Fruit fly (Drosophila melanogaster) whole organism, prepupa: ENCODE measurements around the gene CG32806.

Source experiments
- Blimp-1 ChIP-seq: fragments of 200-800 bp; sonication (Bioruptor generic); optimal IDR thresholded peaks from 3 replicates; lab custom pipeline; 2017; ENCODE audit warnings: missing biosample characterization, missing genetic modification characterization, mild to moderate bottlenecking, moderate library complexity, missing genetic modification reagents
- CG10631 ChIP-seq: fragments of 200-800 bp; sonication (Bioruptor generic); optimal IDR thresholded peaks from 2 replicates; lab custom pipeline; 2016; ENCODE audit warnings: missing biosample characterization, missing genetic modification characterization
- CG10669 ChIP-seq: fragments of 200-800 bp; sonication (Bioruptor generic); optimal IDR thresholded peaks from 3 replicates; lab custom pipeline; 2018; ENCODE audit warnings: missing biosample characterization, mild to moderate bottlenecking, missing genetic modification characterization, moderate library complexity
- CG11762 ChIP-seq: fragments of 200-800 bp; sonication (Bioruptor generic); optimal IDR thresholded peaks from 3 replicates; lab custom pipeline; 2016; ENCODE audit warnings: missing biosample characterization, missing genetic modification characterization; ENCODE audit not compliant: insufficient read depth
- CG11902 ChIP-seq: fragments of 200-800 bp; sonication (Bioruptor generic); optimal IDR thresholded peaks from 3 replicates; lab custom pipeline; 2016; ENCODE audit warnings: missing biosample characterization, missing genetic modification characterization
- CG15336 ChIP-seq: fragments of 200-800 bp; sonication (Bioruptor generic); IDR thresholded peaks from 2 replicates; pipeline ENCODE4 v1.3.6; 2022; ENCODE audit warnings: missing biosample characterization, missing genetic modification characterization
- CG1621 ChIP-seq: fragments of 200-800 bp; sonication (Bioruptor generic); optimal IDR thresholded peaks from 3 replicates; lab custom pipeline; 2018; ENCODE audit warnings: missing biosample characterization, mild to moderate bottlenecking, missing genetic modification characterization
- CG16779 ChIP-seq: fragments of 200-800 bp; sonication (Bioruptor generic); optimal IDR thresholded peaks from 3 replicates; lab custom pipeline; 2017; ENCODE audit warnings: missing biosample characterization, mild to moderate bottlenecking, missing genetic modification characterization
- CG3032 ChIP-seq: fragments of 200-800 bp; optimal IDR thresholded peaks from 2 replicates; lab custom pipeline; 2019; ENCODE audit warnings: missing biosample characterization, mild to moderate bottlenecking, missing genetic modification characterization, moderate library complexity
- CG32006 ChIP-seq: fragments of 200-800 bp; sonication (Bioruptor generic); optimal IDR thresholded peaks from 3 replicates; lab custom pipeline; 2017; ENCODE audit warnings: missing biosample characterization, mild to moderate bottlenecking, missing genetic modification characterization
- CG3919 ChIP-seq: fragments of 200-800 bp; sonication (Bioruptor generic); optimal IDR thresholded peaks from 3 replicates; lab custom pipeline; 2016; ENCODE audit warnings: missing biosample characterization, missing genetic modification characterization
- CG4318 ChIP-seq: fragments of 200-800 bp; sonication (Bioruptor generic); optimal IDR thresholded peaks from 3 replicates; lab custom pipeline; 2017; ENCODE audit warnings: missing biosample characterization, mild to moderate bottlenecking, missing genetic modification characterization
- CG6276 ChIP-seq: fragments of 200-800 bp; sonication (Bioruptor generic); optimal IDR thresholded peaks from 2 replicates; lab custom pipeline; 2017; ENCODE audit warnings: missing biosample characterization, mild to moderate bottlenecking, missing genetic modification characterization
- CG6792 ChIP-seq: fragments of 200-800 bp; sonication (Bioruptor generic); optimal IDR thresholded peaks from 3 replicates; lab custom pipeline; 2016; ENCODE audit warnings: missing biosample characterization, missing genetic modification characterization
- CG6854 ChIP-seq: fragments of 200-800 bp; sonication (Bioruptor generic); optimal IDR thresholded peaks from 2 replicates; lab custom pipeline; 2017; ENCODE audit warnings: missing biosample characterization, mild to moderate bottlenecking, missing genetic modification characterization
- CG7368 ChIP-seq: fragments of 200-800 bp; sonication (Bioruptor generic); optimal IDR thresholded peaks from 3 replicates; lab custom pipeline; 2016; ENCODE audit warnings: missing biosample characterization, missing genetic modification characterization
- CG8119 ChIP-seq: fragments of 200-800 bp; sonication (Bioruptor generic); IDR thresholded peaks from 3 replicates; pipeline ENCODE4 v1.3.6; 2022; ENCODE audit warnings: missing biosample characterization, missing genetic modification characterization
- CG8632 ChIP-seq: fragments of 200-800 bp; sonication (Bioruptor generic); optimal IDR thresholded peaks from 3 replicates; lab custom pipeline; 2016; ENCODE audit warnings: missing biosample characterization, missing genetic modification characterization
- Eip75B ChIP-seq: fragments of 200-800 bp; sonication (Bioruptor generic); optimal IDR thresholded peaks from 3 replicates; lab custom pipeline; 2016; ENCODE audit warnings: missing biosample characterization, missing genetic modification characterization
- Eip78C ChIP-seq: fragments of 200-800 bp; sonication (Bioruptor generic); peaks from one replicate; lab custom pipeline; 2016; ENCODE audit warnings: missing biosample characterization, missing genetic modification characterization
- Gug ChIP-seq: fragments of 200-800 bp; sonication (Bioruptor generic); IDR thresholded peaks from 2 replicates; pipeline ENCODE4 v1.3.6; 2022; ENCODE audit warnings: missing biosample characterization, missing genetic modification characterization
- Hr39 ChIP-seq: fragments of 200-800 bp; sonication (Bioruptor generic); optimal IDR thresholded peaks from 2 replicates; lab custom pipeline; 2016; ENCODE audit warnings: missing biosample characterization, missing genetic modification characterization
- Lpt ChIP-seq: fragments of 200-800 bp; sonication (Bioruptor generic); optimal IDR thresholded peaks from 3 replicates; lab custom pipeline; 2016; ENCODE audit warnings: missing biosample characterization, missing genetic modification characterization
- Met ChIP-seq: fragments of 200-800 bp; sonication (Bioruptor generic); optimal IDR thresholded peaks from 3 replicates; lab custom pipeline; 2016; ENCODE audit warnings: missing biosample characterization, missing genetic modification characterization
- OdsH ChIP-seq: fragments of 200-800 bp; sonication (Bioruptor generic); optimal IDR thresholded peaks from 3 replicates; lab custom pipeline; 2016; ENCODE audit warnings: missing biosample characterization, missing genetic modification characterization
- Sox14 ChIP-seq: fragments of 200-800 bp; sonication (Bioruptor generic); optimal IDR thresholded peaks from 3 replicates; lab custom pipeline; 2016; ENCODE audit warnings: missing biosample characterization, missing genetic modification characterization
- Sox15 ChIP-seq: fragments of 200-800 bp; sonication (Bioruptor generic); optimal IDR thresholded peaks from 3 replicates; lab custom pipeline; 2016; ENCODE audit warnings: missing biosample characterization, missing genetic modification characterization
- achi ChIP-seq: fragments of 200-800 bp; sonication (Bioruptor generic); optimal IDR thresholded peaks from 3 replicates; lab custom pipeline; 2016; ENCODE audit warnings: missing biosample characterization, missing genetic modification characterization
- acj6 ChIP-seq: fragments of 200-800 bp; sonication (Bioruptor generic); optimal IDR thresholded peaks from 3 replicates; lab custom pipeline; 2016; ENCODE audit warnings: missing biosample characterization, missing genetic modification characterization
- cyc ChIP-seq: fragments of 200-800 bp; sonication (Bioruptor generic); optimal IDR thresholded peaks from 3 replicates; lab custom pipeline; 2016; ENCODE audit warnings: missing biosample characterization, missing genetic modification characterization
- eg ChIP-seq: fragments of 200-800 bp; sonication (Bioruptor generic); IDR thresholded peaks from 3 replicates; pipeline ENCODE4 v1.3.6; 2022; ENCODE audit warnings: missing biosample characterization, missing genetic modification characterization
- esn ChIP-seq: fragments of 200-800 bp; sonication (Bioruptor generic); optimal IDR thresholded peaks from 2 replicates; lab custom pipeline; 2016; ENCODE audit warnings: missing biosample characterization, mild to moderate bottlenecking, missing genetic modification characterization, moderate library complexity
- fd59A ChIP-seq: fragments of 200-800 bp; sonication (Bioruptor generic); optimal IDR thresholded peaks from 2 replicates; lab custom pipeline; 2017; ENCODE audit warnings: missing biosample characterization, mild to moderate bottlenecking, missing genetic modification characterization, missing genetic modification reagents
- fkh ChIP-seq: fragments of 200-800 bp; sonication (Bioruptor generic); optimal IDR thresholded peaks from 3 replicates; lab custom pipeline; 2017; ENCODE audit warnings: missing biosample characterization, mild to moderate bottlenecking, missing genetic modification characterization, moderate library complexity
- lz ChIP-seq: fragments of 200-800 bp; sonication (Bioruptor generic); optimal IDR thresholded peaks from 3 replicates; lab custom pipeline; 2016; ENCODE audit warnings: missing biosample characterization, missing genetic modification characterization
- net ChIP-seq: fragments of 200-800 bp; sonication (Bioruptor generic); optimal IDR thresholded peaks from 3 replicates; lab custom pipeline; 2016; ENCODE audit warnings: missing biosample characterization, missing genetic modification characterization
- pdm3 ChIP-seq: fragments of 200-800 bp; sonication (Bioruptor generic); optimal IDR thresholded peaks from 3 replicates; lab custom pipeline; 2016; ENCODE audit warnings: missing biosample characterization, missing genetic modification characterization
- salr ChIP-seq, 2 experiments: fragments of 200-800 bp; sonication (Bioruptor generic); optimal IDR thresholded peaks; 3 replicates each; lab custom pipeline; 2016 to 2018; ENCODE audit warnings: missing biosample characterization in 2 of 2, missing genetic modification characterization in 2 of 2, mild to moderate bottlenecking in 1 of 2
- spab ChIP-seq: fragments of 200-800 bp; sonication (Bioruptor generic); optimal IDR thresholded peaks from 2 replicates; lab custom pipeline; 2017; ENCODE audit warnings: missing biosample characterization, mild to moderate bottlenecking, missing genetic modification characterization, missing genetic modification reagents
- ss ChIP-seq, 2 experiments: fragments of 200-800 bp; sonication (Bioruptor generic); optimal IDR thresholded peaks; 2 replicates in 1 of 2; 3 replicates in 1 of 2; lab custom pipeline; 2017 to 2018; ENCODE audit warnings: mild to moderate bottlenecking in 2 of 2, missing biosample characterization in 2 of 2, missing genetic modification characterization in 2 of 2, moderate library complexity in 1 of 2
- svp ChIP-seq: fragments of 200-800 bp; sonication (Bioruptor generic); peaks from one replicate; lab custom pipeline; 2016; ENCODE audit warnings: missing biosample characterization, missing genetic modification characterization
- topi ChIP-seq: fragments of 200-800 bp; sonication (Bioruptor generic); optimal IDR thresholded peaks from 3 replicates; lab custom pipeline; 2016; ENCODE audit warnings: missing biosample characterization, missing genetic modification characterization
- vri ChIP-seq: fragments of 200-800 bp; sonication (Bioruptor generic); optimal IDR thresholded peaks from 3 replicates; lab custom pipeline; 2016; ENCODE audit warnings: missing biosample characterization, mild to moderate bottlenecking, missing genetic modification characterization

CG32806 gene

dm6 chrX:1825912-1826862 is 36.8 kb downstream of the CG32806 start (continued):
- TF ChIP-seq spab (GFP tag; lab: Kevin White, UChicago) (peak; percentile 18), CG7368 (GFP tag; lab: Kevin White, UChicago) (peak; percentile 52), CG6792 (GFP tag; lab: Kevin White, UChicago) (peak; percentile 44), CG15336 (no peak), ss (GFP tag; optimal IDR thresholded peaks at IDR 0.05; lab: Kevin White, UChicago) (peak; percentile 33 to 69), Blimp-1 (no peak), CG11902 (GFP tag; lab: Kevin White, UChicago) (peak; percentile 49), CG6276 (GFP tag; lab: Kevin White, UChicago) (peak; percentile 33), CG8119 (peak; percentile 52), CG11762 (GFP tag; lab: Kevin White, UChicago) (peak; percentile 42), eg (GFP tag; lab: Robert Waterston, UW) (0 out of 3 replicates have a peak, but pooled peaks have one; percentile 38), CG3919 (peak; percentile 67), topi (GFP tag; lab: Kevin White, UChicago) (peak; percentile 66), CG8632 (GFP tag; lab: Kevin White, UChicago) (peak; percentile 67), net (GFP tag; lab: Kevin White, UChicago) (peak; percentile 73), OdsH (peak; percentile 53), Eip75B (GFP tag; lab: Kevin White, UChicago) (peak; percentile 77), CG32006 (peak; percentile 66), CG1621 (tag; lab: Kevin White, UChicago) (peak; percentile 49), Hr39 (GFP tag; lab: Kevin White, UChicago) (peak; percentile 62), CG10669 (peak; percentile 75), achi (GFP tag; lab: Kevin White, UChicago) (peak; percentile 64), fd59A (GFP tag; lab: Kevin White, UChicago) (peak; percentile 48), Sox14 (GFP tag; lab: Kevin White, UChicago) (peak; percentile 76), cyc (GFP tag; lab: Kevin White, UChicago) (peak; percentile 55)

- no peak for TF ChIP-seq CG10669
- peak; percentile 75 for TF ChIP-seq svp
- no peak for TF ChIP-seq CG7368 (GFP tag; lab: Kevin White, UChicago)
- TF ChIP-seq pdm3 (GFP tag; lab: Kevin White, UChicago) = no peak
- TF ChIP-seq eg (GFP tag; lab: Robert Waterston, UW) = 0 out of 3 replicates have a peak, but pooled peaks have one; percentile 29
- peak; percentile 48 for TF ChIP-seq fkh (GFP tag; lab: Kevin White, UChicago)
- no peak for TF ChIP-seq CG16779 (tag; lab: Kevin White, UChicago)
- TF ChIP-seq Eip78C (GFP tag; lab: Kevin White, UChicago) = no peak
- TF ChIP-seq Sox15 = no peak
- no peak for TF ChIP-seq CG11762 (GFP tag; lab: Kevin White, UChicago)
- TF ChIP-seq Gug = no peak
- no peak for TF ChIP-seq CG8119
- peak; percentile 37 for TF ChIP-seq Lpt (GFP tag; lab: Kevin White, UChicago)
- no peak for TF ChIP-seq CG4318 (GFP tag; lab: Kevin White, UChicago)
Measured at dm6 chrX:1828097-1828496, 38.7 kb downstream of the CG32806 start.

dm6 chrX:1830396-1831218 is 41.2 kb downstream of the CG32806 start:
- peak; percentile 97 to 98 for TF ChIP-seq salr (GFP tag; optimal IDR thresholded peaks at IDR 0.05; lab: Kevin White, UChicago)
- TF ChIP-seq CG6854 (GFP tag; lab: Kevin White, UChicago) = peak; percentile 94
- TF ChIP-seq CG4318 (GFP tag; lab: Kevin White, UChicago) = peak; percentile 96
- TF ChIP-seq fd59A (GFP tag; lab: Kevin White, UChicago) = peak; percentile 92
- peak; percentile 98 for TF ChIP-seq CG10631 (GFP tag; lab: Kevin White, UChicago)
- peak; percentile 97 for TF ChIP-seq vri
- peak; percentile 93 for TF ChIP-seq Sox15
- peak; percentile 98 for TF ChIP-seq OdsH
- peak; percentile 98 for TF ChIP-seq CG32006
- TF ChIP-seq CG3032 (tag; lab: Kevin White, UChicago) = peak; percentile 97
- peak; percentile 99 for TF ChIP-seq eg (GFP tag; lab: Robert Waterston, UW)
- TF ChIP-seq Met (GFP tag; lab: Kevin White, UChicago) = peak; percentile 99
- peak; percentile 99 for TF ChIP-seq lz (GFP tag; lab: Kevin White, UChicago)
- peak; percentile 98 for TF ChIP-seq CG11762 (GFP tag; lab: Kevin White, UChicago)
- peak; percentile 99 for TF ChIP-seq esn (GFP tag; lab: Kevin White, UChicago)
- peak; percentile 98 for TF ChIP-seq cyc (GFP tag; lab: Kevin White, UChicago)
- TF ChIP-seq Sox14 (GFP tag; lab: Kevin White, UChicago) = peak; percentile 99
- TF ChIP-seq acj6 = peak; percentile 98
